Fruit fly (Drosophila melanogaster) whole organism, prepupa: ENCODE data around the gene Rab21.

Experiments used
- Blimp-1 ChIP-seq: fragments of 200-800 bp; sonication (Bioruptor generic); optimal IDR thresholded peaks from 3 replicates; lab custom pipeline; 2017; ENCODE audit warnings: missing biosample characterization, missing genetic modification characterization, mild to moderate bottlenecking, moderate library complexity, missing genetic modification reagents
- CG15336 ChIP-seq: fragments of 200-800 bp; sonication (Bioruptor generic); IDR thresholded peaks from 2 replicates; pipeline ENCODE4 v1.3.6; 2022; ENCODE audit warnings: missing biosample characterization, missing genetic modification characterization
- CG16779 ChIP-seq: fragments of 200-800 bp; sonication (Bioruptor generic); optimal IDR thresholded peaks from 3 replicates; lab custom pipeline; 2017; ENCODE audit warnings: missing biosample characterization, mild to moderate bottlenecking, missing genetic modification characterization
- CG3919 ChIP-seq: fragments of 200-800 bp; sonication (Bioruptor generic); optimal IDR thresholded peaks from 3 replicates; lab custom pipeline; 2016; ENCODE audit warnings: missing biosample characterization, missing genetic modification characterization
- CG8632 ChIP-seq: fragments of 200-800 bp; sonication (Bioruptor generic); optimal IDR thresholded peaks from 3 replicates; lab custom pipeline; 2016; ENCODE audit warnings: missing biosample characterization, missing genetic modification characterization
- Hr38 ChIP-seq: sonication (Bioruptor generic); optimal IDR thresholded peaks from 2 replicates; lab custom pipeline; 2016; ENCODE audit warnings: missing biosample characterization, missing genetic modification characterization
- Sox102F ChIP-seq: fragments of 200-800 bp; sonication (Bioruptor generic); optimal IDR thresholded peaks from 2 replicates; lab custom pipeline; 2016; ENCODE audit warnings: missing biosample characterization, mild to moderate bottlenecking, missing genetic modification characterization
- Sox15 ChIP-seq: fragments of 200-800 bp; sonication (Bioruptor generic); optimal IDR thresholded peaks from 3 replicates; lab custom pipeline; 2016; ENCODE audit warnings: missing biosample characterization, missing genetic modification characterization
- eg ChIP-seq: fragments of 200-800 bp; sonication (Bioruptor generic); IDR thresholded peaks from 3 replicates; pipeline ENCODE4 v1.3.6; 2022; ENCODE audit warnings: missing biosample characterization, missing genetic modification characterization

dm6 chrX:22962260-22962659 is 50.9 kb downstream of the Rab21 start, which contains the start of gene CG40485:
- no peak for TF ChIP-seq CG3919
- TF ChIP-seq eg (GFP tag; lab: Robert Waterston, UW) = no peak
- no peak for TF ChIP-seq CG15336
- no peak for TF ChIP-seq Sox15 (GFP tag; lab: Kevin White, UChicago)
- no peak for TF ChIP-seq Blimp-1 (GFP tag; lab: Kevin White, UChicago)
- no peak for TF ChIP-seq CG8632 (GFP tag; lab: Kevin White, UChicago)
- TF ChIP-seq CG16779 (tag; lab: Kevin White, UChicago) = no peak
- no peak for TF ChIP-seq Hr38
- no peak for TF ChIP-seq Sox102F (GFP tag; lab: Kevin White, UChicago)
